ENCODE assay signal across 1 fruit fly cellular context in the genomic region with DNA sequence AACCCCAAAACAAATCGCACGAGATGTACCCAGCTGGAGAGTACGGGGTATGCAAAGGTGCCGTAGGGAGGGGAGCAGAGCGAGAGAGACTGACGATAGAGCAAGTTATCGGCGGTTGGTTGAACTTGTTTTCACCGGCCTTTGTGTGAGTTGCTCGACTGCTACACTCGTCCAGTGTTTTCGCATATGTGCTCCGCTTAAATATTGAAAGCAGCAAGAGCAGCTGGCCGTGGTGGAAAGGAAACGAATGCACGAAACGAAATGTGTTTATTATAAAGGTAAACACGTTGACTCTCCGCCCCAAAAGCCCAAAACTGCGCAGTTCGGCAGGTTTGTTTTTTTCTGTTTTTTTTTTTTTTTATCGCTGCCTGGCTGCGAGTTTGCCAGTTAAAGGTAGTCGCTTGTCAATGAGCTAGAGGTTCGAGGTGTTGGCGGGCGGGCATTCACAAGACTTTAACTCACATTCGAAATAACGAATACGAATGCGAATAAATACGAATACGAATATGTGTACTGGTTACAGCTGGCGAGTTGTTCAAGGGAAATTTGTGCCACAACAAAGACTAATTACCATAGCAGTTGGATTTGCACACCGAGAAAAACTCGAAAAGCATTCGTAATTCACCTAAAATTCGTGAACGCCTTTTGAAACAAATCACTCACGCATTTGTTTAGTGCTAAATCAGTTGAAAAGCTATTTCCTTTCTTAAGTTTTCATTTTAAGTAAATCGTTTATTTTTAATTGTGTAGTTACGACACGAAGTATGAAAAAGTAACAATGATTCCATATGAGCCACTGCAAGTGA.
TF ChIP-seq lines count a peak whose summit lies in the region.

No protein-coding gene starts in this region.

TF ChIP-seq in whole organism, embryonic, 481 proteins besides CTCF, POLR2A, EP300 and RAD21 (continued from another document):
- TF ChIP-seq jumu (GFP tag; optimal IDR thresholded peaks at IDR 0.05; lab: Kevin White, UChicago) (no peak), CrebB (tag; optimal IDR thresholded peaks at IDR 0.05; lab: Kevin White, UChicago) (no peak), sima (GFP tag; optimal IDR thresholded peaks at IDR 0.05; lab: Kevin White, UChicago) (no peak), CG14050 (GFP tag; IDR thresholded peaks at IDR 0.05; lab: Robert Waterston, UW) (peak; percentile 42; the same call in 2 of the 3 replicates), CG15011 (GFP tag; optimal IDR thresholded peaks at IDR 0.05; lab: Kevin White, UChicago) (no peak), cwo (GFP tag; optimal IDR thresholded peaks at IDR 0.05; lab: Kevin White, UChicago) (peak; percentile 75), Meics (GFP tag; optimal IDR thresholded peaks at IDR 0.05; lab: Kevin White, UChicago) (peak; percentile 54), ab (GFP tag; optimal IDR thresholded peaks at IDR 0.05; lab: Kevin White, UChicago) (no peak), lilli (GFP tag; optimal IDR thresholded peaks at IDR 0.05; lab: Kevin White, UChicago) (peak; percentile 36), crp (GFP tag; optimal IDR thresholded peaks at IDR 0.05; lab: Kevin White, UChicago) (no peak), sens (GFP tag; lab: Kevin White, UChicago) (peak; percentile 76), vfl (GFP tag; optimal IDR thresholded peaks at IDR 0.05; lab: Kevin White, UChicago) (no peak), Abd-B (GFP tag; optimal IDR thresholded peaks at IDR 0.05; lab: Kevin White, UChicago) (no peak)
